Worm (Caenorhabditis elegans): Measurements from ENCODE around the gene F49E12.7.

The F49E12.7 gene

DNA sequence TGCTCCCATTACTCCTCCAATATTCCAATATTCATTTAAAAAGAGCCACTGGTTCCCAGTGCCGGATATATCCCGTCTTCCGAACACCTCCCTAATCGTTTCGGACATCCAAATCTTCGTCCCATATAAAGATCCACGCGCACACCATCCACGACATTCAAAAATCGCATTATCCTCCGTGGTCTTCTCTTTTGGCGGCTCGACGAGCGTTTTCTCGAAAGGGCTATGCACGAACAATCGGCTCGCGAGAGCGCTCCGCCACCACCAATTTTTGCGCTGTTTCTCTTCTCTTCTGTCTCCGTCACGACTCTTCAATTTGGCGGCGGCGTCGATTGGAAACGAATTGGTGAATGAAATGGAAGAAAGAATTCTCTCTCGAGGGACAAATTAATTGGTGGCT lies 42.7 kb downstream of the F49E12.7 start:
- peak; percentile 53; the same call in 1 of the 2 replicates for TF ChIP-seq ctbp-1 (GFP tag; IDR thresholded peaks at IDR 0.05)
- TF ChIP-seq hmg-1.1 (GFP tag; IDR thresholded peaks at IDR 0.05), result 0 out of 2 replicates have a peak, but pooled peaks have one; percentile 26
- no peak for TF ChIP-seq ztf-11 (tag; optimal IDR thresholded peaks at IDR 0.05)

ce11 chrII:8346384-8346783 lies 49.6 kb downstream of the F49E12.7 start, which contains the start of gene eff-1:
TSS of gene eff-1 (plus strand) at chrII:8346684.
- TF ChIP-seq ceh-20 (GFP tag; IDR thresholded peaks at IDR 0.05), result no peak
- no peak for TF ChIP-seq ceh-62 (tag; optimal IDR thresholded peaks at IDR 0.05)
- TF ChIP-seq nhr-41 (GFP tag; IDR thresholded peaks at IDR 0.05), result no peak
- TF ChIP-seq aha-1 (tag), result no peak
- no peak for TF ChIP-seq php-3 (GFP tag; IDR thresholded peaks at IDR 0.05)
- TF ChIP-seq egl-27 (tag; optimal IDR thresholded peaks at IDR 0.05), result no peak
- TF ChIP-seq D1046.2 (GFP tag; IDR thresholded peaks at IDR 0.05), result no peak
- no peak for TF ChIP-seq mep-1 (tag; optimal IDR thresholded peaks at IDR 0.05)
- no peak for TF ChIP-seq zfp-2 (tag; optimal IDR thresholded peaks at IDR 0.05)
- no peak for TF ChIP-seq F26F4.8 (GFP tag; conservative IDR thresholded peaks at IDR 0.05)
- no peak for TF ChIP-seq arid-1 (GFP tag; conservative IDR thresholded peaks at IDR 0.05)
- TF ChIP-seq dmd-6 (GFP tag; IDR thresholded peaks at IDR 0.05), result no peak

DNA sequence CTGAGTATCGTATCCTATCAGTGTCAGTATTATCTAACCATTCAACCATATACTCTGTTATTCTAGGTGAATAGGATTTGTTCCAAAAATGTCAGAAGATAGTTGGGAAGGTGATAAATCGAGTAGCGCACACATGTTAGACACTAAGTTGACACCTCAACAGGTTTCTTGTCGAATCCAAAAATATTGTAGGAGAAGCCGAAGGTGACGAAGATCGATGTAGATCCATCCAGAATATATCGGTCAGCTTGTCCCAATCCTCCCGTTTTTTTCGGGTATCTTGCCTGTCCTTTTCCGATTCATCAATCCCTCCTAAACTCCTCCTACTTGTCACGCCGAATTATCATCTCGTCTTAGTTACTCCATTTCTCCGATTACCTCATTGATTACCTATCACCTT lies 50.3 kb downstream of the F49E12.7 start:
- TF ChIP-seq unc-62 (GFP tag; optimal IDR thresholded peaks at IDR 0.05 in 1 of 2) (peak in 1 of 2 experiments; percentile 96), unc-62 (tag; optimal IDR thresholded peaks at IDR 0.05) (no peak), pha-4 (GFP tag; IDR thresholded peaks at IDR 0.05) (no peak), pha-4 (tag; optimal IDR thresholded peaks at IDR 0.05) (no peak), pqm-1 (tag; optimal IDR thresholded peaks at IDR 0.05) (no peak)
